Fruit fly (Drosophila melanogaster): ENCODE results near the gene CG43338.
A peak's percentile ranks its signal among the peaks of the same experiment; 100 is the strongest.

CG43338 gene

dm6 chr2L:18620153-18620552 is 50.9 kb downstream of the CG43338 start:
- TF ChIP-seq HLH106 (tag; optimal IDR thresholded peaks at IDR 0.05) (no peak), dsf (GFP tag; optimal IDR thresholded peaks at IDR 0.05; ENCODE audit: borderline replicate concordance) (no peak), Myc (optimal IDR thresholded peaks at IDR 0.05) (no peak), Vsx2 (GFP tag; optimal IDR thresholded peaks at IDR 0.05; ENCODE audit: partially characterized antibody) (no peak), lola (GFP tag; optimal IDR thresholded peaks at IDR 0.05) (no peak)

dm6 chr2L:18617003-18617402 is 54.0 kb downstream of the CG43338 start, which contains the start of gene MESR3:
TSS of gene MESR3 (plus strand) at chr2L:18617256.
- TF ChIP-seq Hr83 (GFP tag; optimal IDR thresholded peaks at IDR 0.05; ENCODE audit: poor library complexity, severe bottlenecking) (no peak), Jra (GFP tag; optimal IDR thresholded peaks at IDR 0.05) (no peak), br (GFP tag; optimal IDR thresholded peaks at IDR 0.05) (no peak), Sp1 (GFP tag; optimal IDR thresholded peaks at IDR 0.05) (peak; percentile 72), Dif (GFP tag; optimal IDR thresholded peaks at IDR 0.05; ENCODE audit: partially characterized antibody) (peak; percentile 63), brk (GFP tag; optimal IDR thresholded peaks at IDR 0.05) (no peak), OdsH (GFP tag; optimal IDR thresholded peaks at IDR 0.05) (peak; percentile 62), pan (optimal IDR thresholded peaks at IDR 0.05) (no peak), jim (GFP tag; optimal IDR thresholded peaks at IDR 0.05) (no peak), Mio (GFP tag; optimal IDR thresholded peaks at IDR 0.05) (no peak), rgr (GFP tag; optimal IDR thresholded peaks at IDR 0.05) (peak; percentile 46), N (GFP tag; optimal IDR thresholded peaks at IDR 0.05) (no peak), ey (GFP tag; optimal IDR thresholded peaks at IDR 0.05) (no peak), HLH106 (tag; optimal IDR thresholded peaks at IDR 0.05) (peak; percentile 68), h (GFP tag; optimal IDR thresholded peaks at IDR 0.05) (no peak), dl (GFP tag; optimal IDR thresholded peaks at IDR 0.05; ENCODE audit: insufficient read depth in 1 of 2, partially characterized antibody in 2 of 2) (no peak), psq (GFP tag; optimal IDR thresholded peaks at IDR 0.05) (peak; percentile 54), Rel (GFP tag; optimal IDR thresholded peaks at IDR 0.05) (no peak), Rel (tag; optimal IDR thresholded peaks at IDR 0.05) (peak; percentile 24), sage (GFP tag; optimal IDR thresholded peaks at IDR 0.05) (peak; percentile 49), dsf (GFP tag; optimal IDR thresholded peaks at IDR 0.05; ENCODE audit: borderline replicate concordance) (no peak), CG9705 (GFP tag; optimal IDR thresholded peaks at IDR 0.05) (peak; percentile 13), foxo (GFP tag; optimal IDR thresholded peaks at IDR 0.05) (peak in 1 of 2 experiments; percentile 72)

Measured in whole organism, wandering third instar larva.